Fruit fly (Drosophila melanogaster) whole organism, embryonic: ENCODE data around the gene D12.

Source experiments
- Adf1 ChIP-seq: fragments of 200-800 bp; sonication (Bioruptor generic); IDR thresholded peaks from 2 replicates; pipeline ENCODE4 v1.3.6; 2022; ENCODE audit warnings: missing biosample characterization, missing genetic modification characterization
- Aef1 ChIP-seq: fragments of 200-800 bp; sonication (Bioruptor generic); IDR thresholded peaks from 3 replicates; pipeline ENCODE4 v1.3.6; 2022; ENCODE audit warnings: missing biosample characterization, missing genetic modification characterization
- Awh ChIP-seq: fragments of 200-800 bp; sonication (Bioruptor generic); IDR thresholded peaks from 2 replicates; pipeline ENCODE4, ENCODE4 v1.3.6; 2022; ENCODE audit warnings: missing biosample characterization, missing genetic modification characterization
- CG11560 ChIP-seq: fragments of 200-800 bp; sonication (Bioruptor generic); IDR thresholded peaks from 3 replicates; pipeline ENCODE4 v1.3.6; 2022; ENCODE audit warnings: missing biosample characterization, missing genetic modification characterization
- CG12299 ChIP-seq: fragments of 200-800 bp; sonication (Bioruptor generic); optimal IDR thresholded peaks from 2 replicates; lab custom pipeline; 2018; ENCODE audit warnings: missing biosample characterization, mild to moderate bottlenecking, missing genetic modification characterization
- CG14050 ChIP-seq: fragments of 200-800 bp; sonication (Bioruptor generic); IDR thresholded peaks from 3 replicates; pipeline ENCODE4 v1.3.6; 2022; ENCODE audit warnings: missing biosample characterization, missing genetic modification characterization
- CG14860 ChIP-seq: fragments of 200-800 bp; sonication (Bioruptor generic); IDR thresholded peaks from 3 replicates; pipeline ENCODE4 v1.3.6; 2022; ENCODE audit warnings: missing biosample characterization, missing genetic modification characterization; ENCODE audit not compliant: partially characterized antibody
- CG15514 ChIP-seq: fragments of 200-800 bp; sonication (Bioruptor generic); optimal IDR thresholded peaks from 3 replicates; lab custom pipeline; 2017; ENCODE audit warnings: missing biosample characterization, missing genetic modification characterization, mild to moderate bottlenecking, moderate library complexity, missing genetic modification reagents
- CG17802 ChIP-seq: fragments of 200-800 bp; sonication (Bioruptor generic); optimal IDR thresholded peaks from 2 replicates; lab custom pipeline; 2018; ENCODE audit warnings: missing biosample characterization, mild to moderate bottlenecking, missing genetic modification characterization, moderate library complexity
- CG17912 ChIP-seq: fragments of 200-800 bp; sonication (Bioruptor generic); optimal IDR thresholded peaks from 2 replicates; lab custom pipeline; 2018; ENCODE audit warnings: missing biosample characterization, mild to moderate bottlenecking, missing genetic modification characterization
- CG18599 ChIP-seq: fragments of 200-800 bp; sonication (Bioruptor generic); optimal IDR thresholded peaks from 3 replicates; lab custom pipeline; 2017; ENCODE audit warnings: missing biosample characterization, missing genetic modification characterization, mild to moderate bottlenecking, moderate library complexity, missing genetic modification reagents
- CG30020 ChIP-seq: fragments of 200-800 bp; optimal IDR thresholded peaks from 2 replicates; lab custom pipeline; 2019; ENCODE audit warnings: missing biosample characterization, mild to moderate bottlenecking, missing genetic modification characterization, moderate library complexity
- CG31365 ChIP-seq: fragments of 200-800 bp; sonication (Bioruptor generic); optimal IDR thresholded peaks from 2 replicates; lab custom pipeline; 2018; ENCODE audit warnings: missing biosample characterization, mild to moderate bottlenecking, missing genetic modification characterization
- CG34224 ChIP-seq: fragments of 200-800 bp; sonication (Bioruptor generic); IDR thresholded peaks from 3 replicates; pipeline ENCODE4 v1.3.6; 2022; ENCODE audit warnings: missing biosample characterization, missing genetic modification characterization; ENCODE audit not compliant: partially characterized antibody
- CG34376 ChIP-seq: fragments of 200-800 bp; sonication (Bioruptor generic); optimal IDR thresholded peaks from 2 replicates; lab custom pipeline; 2018; ENCODE audit warnings: missing biosample characterization, mild to moderate bottlenecking, missing genetic modification characterization
- CG3847 ChIP-seq: fragments of 200-800 bp; sonication (Bioruptor generic); IDR thresholded peaks from 2 replicates; pipeline ENCODE4 v1.3.6; 2022; ENCODE audit warnings: missing biosample characterization, missing genetic modification characterization
- CG4360 ChIP-seq: fragments of 200-800 bp; sonication (Bioruptor generic); IDR thresholded peaks from 2 replicates; pipeline ENCODE4 v1.3.6; 2022; ENCODE audit warnings: missing biosample characterization, missing genetic modification characterization
- CG4424 ChIP-seq: fragments of 200-800 bp; sonication (Bioruptor generic); optimal IDR thresholded peaks from 3 replicates; lab custom pipeline; 2016; ENCODE audit warnings: missing biosample characterization, missing genetic modification characterization
- CG4730 ChIP-seq: fragments of 200-800 bp; sonication (Bioruptor generic); IDR thresholded peaks from 2 replicates; pipeline ENCODE4 v1.3.6; 2022; ENCODE audit warnings: missing biosample characterization, missing genetic modification characterization
- CG6175 ChIP-seq: fragments of 200-800 bp; sonication (Bioruptor generic); IDR thresholded peaks from 3 replicates; pipeline ENCODE4 v1.3.6; 2022; ENCODE audit warnings: missing biosample characterization, missing genetic modification characterization
- CG6813 ChIP-seq: fragments of 200-800 bp; sonication (Bioruptor generic); optimal IDR thresholded peaks from 2 replicates; lab custom pipeline; 2017; ENCODE audit warnings: missing biosample characterization, missing genetic modification characterization, mild to moderate bottlenecking, moderate library complexity, missing genetic modification reagents
- CG7987 ChIP-seq: fragments of 200-800 bp; sonication (Bioruptor generic); optimal IDR thresholded peaks from 2 replicates; lab custom pipeline; 2018; ENCODE audit warnings: missing biosample characterization, mild to moderate bottlenecking, missing genetic modification characterization, moderate library complexity
- Dbx ChIP-seq: fragments of 200-800 bp; sonication (Bioruptor generic); IDR thresholded peaks from 3 replicates; pipeline ENCODE4 v1.3.6; 2022; ENCODE audit warnings: missing biosample characterization, missing genetic modification characterization
- Dip3 ChIP-seq: fragments of 200-800 bp; sonication (Bioruptor generic); optimal IDR thresholded peaks from 3 replicates; lab custom pipeline; 2016; ENCODE audit warnings: missing biosample characterization, missing genetic modification characterization
- Drgx ChIP-seq: fragments of 200-800 bp; sonication (Bioruptor generic); IDR thresholded peaks from 2 replicates; pipeline ENCODE4 v1.3.6; 2022; ENCODE audit warnings: missing biosample characterization, missing genetic modification characterization
- Ets97D ChIP-seq: fragments of 200-800 bp; sonication (Bioruptor generic); optimal IDR thresholded peaks from 3 replicates; lab custom pipeline; 2016; ENCODE audit warnings: missing biosample characterization, missing genetic modification characterization
- Fer1 ChIP-seq: fragments of 200-800 bp; sonication (Bioruptor generic); optimal IDR thresholded peaks from 2 replicates; lab custom pipeline; 2017; ENCODE audit warnings: missing biosample characterization, mild to moderate bottlenecking, missing genetic modification characterization
- Mes4 ChIP-seq: fragments of 200-800 bp; sonication (Bioruptor generic); optimal IDR thresholded peaks from 2 replicates; lab custom pipeline; 2016; ENCODE audit warnings: missing biosample characterization, missing genetic modification characterization
- NC2α ChIP-seq: fragments of 200-800 bp; sonication (Bioruptor generic); optimal IDR thresholded peaks from 2 replicates; lab custom pipeline; 2016; ENCODE audit warnings: missing biosample characterization, missing genetic modification characterization
- NC2β ChIP-seq: fragments of 200-800 bp; sonication (Bioruptor generic); optimal IDR thresholded peaks from 2 replicates; lab custom pipeline; 2016; ENCODE audit warnings: missing biosample characterization, missing genetic modification characterization
- Neu2 ChIP-seq: fragments of 200-800 bp; sonication (Bioruptor generic); optimal IDR thresholded peaks from 3 replicates; lab custom pipeline; 2016; ENCODE audit warnings: missing biosample characterization, missing genetic modification characterization, borderline replicate concordance
- Nf-YA ChIP-seq: fragments of 200-800 bp; sonication (Bioruptor generic); IDR thresholded peaks from 2 replicates; pipeline ENCODE4 v1.3.6; 2022; ENCODE audit warnings: missing biosample characterization, missing genetic modification characterization
- Oaz ChIP-seq: fragments of 200-800 bp; sonication (Bioruptor generic); IDR thresholded peaks from 2 replicates; pipeline ENCODE4 v1.3.6; 2022; ENCODE audit warnings: missing biosample characterization, missing genetic modification characterization
- Rfx ChIP-seq: fragments of 200-800 bp; sonication (Bioruptor generic); IDR thresholded peaks from 2 replicates; pipeline ENCODE4 v1.3.6; 2022; ENCODE audit warnings: missing biosample characterization, missing genetic modification characterization
- Side ChIP-seq: fragments of 200-800 bp; sonication (Bioruptor generic); optimal IDR thresholded peaks from 2 replicates; lab custom pipeline; 2016; ENCODE audit warnings: missing biosample characterization, missing genetic modification characterization
- Stat92E ChIP-seq, 3 experiments: fragments of >200 bp in 2 of 3; fragments of 200-800 bp in 1 of 3; sonication (Bioruptor generic) in 1 of 3; optimal IDR thresholded peaks; 2 replicates each; lab custom pipeline; 2017 to 2019; ENCODE audit warnings: missing biosample characterization in 3 of 3, missing genetic modification characterization in 3 of 3, mild to moderate bottlenecking in 1 of 3, moderate library complexity in 1 of 3
- YL-1 ChIP-seq: fragments of 200-800 bp; sonication (Bioruptor generic); optimal IDR thresholded peaks from 3 replicates; lab custom pipeline; 2017; ENCODE audit warnings: missing biosample characterization, mild to moderate bottlenecking, missing genetic modification characterization
- ato ChIP-seq: fragments of 200-800 bp; sonication (Bioruptor generic); IDR thresholded peaks from 2 replicates; pipeline ENCODE4 v1.3.6; 2022; ENCODE audit warnings: missing biosample characterization, missing genetic modification characterization; ENCODE audit not compliant: partially characterized antibody
- az2 ChIP-seq: fragments of 200-800 bp; sonication (Bioruptor generic); optimal IDR thresholded peaks from 3 replicates; lab custom pipeline; 2016; ENCODE audit warnings: missing biosample characterization, missing genetic modification characterization
- cato ChIP-seq: fragments of 200-800 bp; sonication (Bioruptor generic); optimal IDR thresholded peaks from 2 replicates; lab custom pipeline; 2016; ENCODE audit warnings: missing biosample characterization, missing genetic modification characterization, borderline replicate concordance
- gcm2 ChIP-seq: fragments of 200-800 bp; sonication (Bioruptor generic); optimal IDR thresholded peaks from 2 replicates; lab custom pipeline; 2016; ENCODE audit warnings: missing biosample characterization, missing genetic modification characterization
- gem ChIP-seq: fragments of 200-800 bp; sonication (Bioruptor generic); optimal IDR thresholded peaks from 2 replicates; lab custom pipeline; 2019; ENCODE audit warnings: missing biosample characterization, mild to moderate bottlenecking, missing genetic modification characterization, moderate library complexity
- grau ChIP-seq: fragments of 200-800 bp; optimal IDR thresholded peaks from 3 replicates; lab custom pipeline; 2019; ENCODE audit warnings: missing biosample characterization, mild to moderate bottlenecking, missing genetic modification characterization, moderate library complexity
- gsb ChIP-seq: fragments of 200-800 bp; sonication (Bioruptor generic); IDR thresholded peaks from 2 replicates; pipeline ENCODE4 v1.3.6; 2022; ENCODE audit warnings: missing biosample characterization, missing genetic modification characterization
- hth ChIP-seq: fragments of >200 bp; optimal IDR thresholded peaks from 2 replicates; lab custom pipeline; 2017; ENCODE audit warnings: inconsistent platforms
- kah ChIP-seq: fragments of 200-800 bp; sonication (Bioruptor generic); optimal IDR thresholded peaks from 2 replicates; lab custom pipeline; 2018; ENCODE audit warnings: missing biosample characterization, mild to moderate bottlenecking, missing genetic modification characterization
- kay ChIP-seq: fragments of 200-800 bp; sonication (Bioruptor generic); optimal IDR thresholded peaks from 2 replicates; lab custom pipeline; 2016; ENCODE audit warnings: missing biosample characterization, missing genetic modification characterization
- prd ChIP-seq, 3 experiments: fragments of >200 bp in 2 of 3; fragments of 200-800 bp in 1 of 3; sonication (Bioruptor generic) in 1 of 3; optimal IDR thresholded peaks in 2 of 3; IDR thresholded peaks in 1 of 3; 2 replicates in 2 of 3; 3 replicates in 1 of 3; pipeline versions ENCODE4 v1.3.6 to Lab custom; 2017 to 2022; ENCODE audit warnings: missing biosample characterization in 1 of 3, missing genetic modification characterization in 1 of 3
- sug ChIP-seq: fragments of 200-800 bp; optimal IDR thresholded peaks from 2 replicates; lab custom pipeline; 2019; ENCODE audit warnings: missing biosample characterization, mild to moderate bottlenecking, missing genetic modification characterization, moderate library complexity
- twi ChIP-seq: fragments of 200-800 bp; optimal IDR thresholded peaks from 2 replicates; lab custom pipeline; 2019; ENCODE audit warnings: missing biosample characterization, mild to moderate bottlenecking, missing genetic modification characterization, moderate library complexity
- unpg ChIP-seq: fragments of 200-800 bp; sonication (Bioruptor generic); optimal IDR thresholded peaks from 3 replicates; lab custom pipeline; 2018; ENCODE audit warnings: missing biosample characterization, mild to moderate bottlenecking, missing genetic modification characterization, moderate library complexity

Gene D12

dm6 chr2L:8473448-8473847 lies 36.3 kb upstream of the D12 start (continued):
- TF ChIP-seq Stat92E (GFP tag; optimal IDR thresholded peaks at IDR 0.05; lab: Kevin White, UChicago) (no peak), CG14050 (GFP tag; lab: Robert Waterston, UW) (peak; percentile 60), CG15514 (GFP tag; lab: Kevin White, UChicago) (peak; percentile 40), Ets97D (GFP tag; lab: Kevin White, UChicago) (no peak), gsb (GFP tag; lab: Robert Waterston, UW) (no peak; the same call in 1 of the 2 replicates), gem (tag; lab: Kevin White, UChicago) (peak; percentile 66), Adf1 (GFP tag; lab: Robert Waterston, UW) (no peak), prd (optimal IDR thresholded peaks at IDR 0.05; lab: Kevin White, UChicago) (no peak), prd (GFP tag; IDR thresholded peaks at IDR 0.05; lab: Robert Waterston, UW) (peak; percentile 77), CG17802 (tag; lab: Kevin White, UChicago) (peak; percentile 46), NC2α (GFP tag; lab: Kevin White, UChicago) (no peak), CG3847 (GFP tag; lab: Robert Waterston, UW) (peak; percentile 55), CG31365 (no peak), ato (GFP tag; lab: Robert Waterston, UW) (no peak), cato (GFP tag; lab: Kevin White, UChicago) (no peak), Oaz (GFP tag; lab: Robert Waterston, UW) (peak; percentile 42), az2 (peak; percentile 21), NC2β (GFP tag; lab: Kevin White, UChicago) (no peak), unpg (peak; percentile 57), Dip3 (GFP tag; lab: Kevin White, UChicago) (no peak), CG4730 (GFP tag; lab: Robert Waterston, UW) (no peak), CG4424 (GFP tag; lab: Kevin White, UChicago) (peak; percentile 55), Aef1 (GFP tag; lab: Robert Waterston, UW) (no peak), Mes4 (GFP tag; lab: Kevin White, UChicago) (no peak), CG4360 (no peak; the same call in 1 of the 2 replicates), twi (no peak), CG7987 (GFP tag; lab: Kevin White, UChicago) (no peak), CG18599 (peak; percentile 77), Side (no peak), CG12299 (tag; lab: Kevin White, UChicago) (no peak), CG34224 (no peak), Neu2 (GFP tag; lab: Kevin White, UChicago) (no peak), hth (lab: Kevin White, UChicago) (no peak), sug (tag; lab: Kevin White, UChicago) (no peak), Awh (GFP tag; lab: Robert Waterston, UW) (peak; percentile 67; the same call in 1 of the 2 replicates), Nf-YA (GFP tag; lab: Robert Waterston, UW) (no peak), CG30020 (tag; lab: Kevin White, UChicago) (no peak), grau (tag; lab: Kevin White, UChicago) (peak; percentile 27), Rfx (GFP tag; lab: Robert Waterston, UW) (peak; percentile 61), Fer1 (GFP tag; lab: Kevin White, UChicago) (no peak), CG34376 (no peak), CG17912 (GFP tag; lab: Kevin White, UChicago) (no peak), Dbx (no peak), CG6813 (GFP tag; lab: Kevin White, UChicago) (peak; percentile 58), Drgx (GFP tag; lab: Robert Waterston, UW) (peak; percentile 50; the same call in 1 of the 2 replicates), CG11560 (tag; lab: Robert Waterston, UW) (peak; percentile 47; the same call in 1 of the 3 replicates), YL-1 (GFP tag; lab: Kevin White, UChicago) (no peak), gcm2 (GFP tag; lab: Kevin White, UChicago) (no peak), kah (GFP tag; lab: Kevin White, UChicago) (no peak), CG14860 (GFP tag; lab: Robert Waterston, UW) (no peak), kay (no peak), CG6175 (GFP tag; lab: Robert Waterston, UW) (no peak)
